Fruit fly (Drosophila melanogaster) whole organism, embryonic: Measurements from ENCODE around the gene CG17168.

Experiments
- Abd-B ChIP-seq: fragments of 200-800 bp; sonication (Bioruptor generic); optimal IDR thresholded peaks from 2 replicates; lab custom pipeline; 2018; ENCODE audit warnings: missing biosample characterization, mild to moderate bottlenecking, missing genetic modification characterization, moderate library complexity
- CG10366 ChIP-seq: fragments of 200-800 bp; sonication (Bioruptor generic); IDR thresholded peaks from 2 replicates; pipeline ENCODE4 v1.3.6; 2022; ENCODE audit warnings: missing biosample characterization, missing genetic modification characterization
- CG10543 ChIP-seq: fragments of 200-800 bp; sonication (Bioruptor generic); optimal IDR thresholded peaks from 3 replicates; lab custom pipeline; 2017; ENCODE audit warnings: missing biosample characterization, mild to moderate bottlenecking, missing genetic modification characterization, moderate library complexity
- CG10565 ChIP-seq: fragments of 200-800 bp; sonication (Bioruptor generic); optimal IDR thresholded peaks from 3 replicates; lab custom pipeline; 2016; ENCODE audit warnings: missing biosample characterization, mild to moderate bottlenecking, missing genetic modification characterization
- CG12942 ChIP-seq: fragments of 200-800 bp; sonication (Bioruptor generic); optimal IDR thresholded peaks from 3 replicates; lab custom pipeline; 2016; ENCODE audit warnings: missing biosample characterization, missing genetic modification characterization
- CG13123 ChIP-seq: fragments of 200-800 bp; sonication (Bioruptor generic); optimal IDR thresholded peaks from 2 replicates; lab custom pipeline; 2016; ENCODE audit warnings: missing biosample characterization, missing genetic modification characterization
- CG15601 ChIP-seq: fragments of 200-800 bp; sonication (Bioruptor generic); optimal IDR thresholded peaks from 3 replicates; lab custom pipeline; 2019; ENCODE audit warnings: missing biosample characterization, mild to moderate bottlenecking, missing genetic modification characterization, moderate library complexity
- CG17385 ChIP-seq: fragments of 200-800 bp; sonication (Bioruptor generic); optimal IDR thresholded peaks from 3 replicates; lab custom pipeline; 2018; ENCODE audit warnings: missing biosample characterization, mild to moderate bottlenecking, missing genetic modification characterization
- CG32767 ChIP-seq: fragments of 200-800 bp; sonication (Bioruptor generic); IDR thresholded peaks from 2 replicates; pipeline ENCODE4 v1.3.6; 2022; ENCODE audit warnings: missing biosample characterization, missing genetic modification characterization
- CG43689 ChIP-seq: fragments of 200-800 bp; sonication (Bioruptor generic); IDR thresholded peaks from 2 replicates; pipeline ENCODE4 v1.3.6; 2022; ENCODE audit warnings: missing biosample characterization, missing genetic modification characterization
- CG5245 ChIP-seq: fragments of 200-800 bp; sonication (Bioruptor generic); optimal IDR thresholded peaks from 3 replicates; lab custom pipeline; 2016; ENCODE audit warnings: missing biosample characterization, missing genetic modification characterization
- CG6813 ChIP-seq: fragments of 200-800 bp; sonication (Bioruptor generic); optimal IDR thresholded peaks from 2 replicates; lab custom pipeline; 2017; ENCODE audit warnings: missing biosample characterization, missing genetic modification characterization, mild to moderate bottlenecking, moderate library complexity, missing genetic modification reagents
- Doc2 ChIP-seq: fragments of 200-800 bp; sonication (Bioruptor generic); IDR thresholded peaks from 2 replicates; pipeline ENCODE4 v1.3.6; 2022; ENCODE audit warnings: missing biosample characterization, missing genetic modification characterization
- Hey ChIP-seq: fragments of 200-800 bp; sonication (Bioruptor generic); optimal IDR thresholded peaks from 3 replicates; lab custom pipeline; 2018; ENCODE audit warnings: missing biosample characterization, mild to moderate bottlenecking, missing genetic modification characterization
- Hr78 ChIP-seq, 2 experiments: fragments of 200-800 bp in 1 of 2; fragments of >200 bp in 1 of 2; sonication (Bioruptor generic) in 1 of 2; optimal IDR thresholded peaks; 2 replicates each; lab custom pipeline; 2017 to 2019; ENCODE audit warnings: missing biosample characterization in 2 of 2, missing genetic modification characterization in 2 of 2, mild to moderate bottlenecking in 1 of 2, moderate library complexity in 1 of 2
- Meics ChIP-seq: fragments of 200-800 bp; sonication (Bioruptor generic); optimal IDR thresholded peaks from 2 replicates; lab custom pipeline; 2017; ENCODE audit warnings: missing biosample characterization, mild to moderate bottlenecking, missing genetic modification characterization
- NC2α ChIP-seq: fragments of 200-800 bp; sonication (Bioruptor generic); optimal IDR thresholded peaks from 2 replicates; lab custom pipeline; 2016; ENCODE audit warnings: missing biosample characterization, missing genetic modification characterization
- NC2β ChIP-seq: fragments of 200-800 bp; sonication (Bioruptor generic); optimal IDR thresholded peaks from 2 replicates; lab custom pipeline; 2016; ENCODE audit warnings: missing biosample characterization, missing genetic modification characterization
- Rx ChIP-seq: fragments of 200-800 bp; sonication (Bioruptor generic); IDR thresholded peaks from 2 replicates; pipeline ENCODE4 v1.3.6; 2022; ENCODE audit warnings: missing biosample characterization, missing genetic modification characterization
- bowl ChIP-seq: fragments of 200-800 bp; sonication (Bioruptor generic); IDR thresholded peaks from 2 replicates; pipeline ENCODE4 v1.3.6; 2022; ENCODE audit warnings: missing biosample characterization, missing genetic modification characterization
- dm ChIP-seq: fragments of 200-800 bp; sonication (Bioruptor generic); optimal IDR thresholded peaks from 3 replicates; lab custom pipeline; 2016; ENCODE audit warnings: missing biosample characterization, missing genetic modification characterization
- eve ChIP-seq, 2 experiments: fragments of >200 bp; optimal IDR thresholded peaks; 2 replicates each; lab custom pipeline; 2017; ENCODE audit warnings: missing biosample characterization in 2 of 2, missing genetic modification characterization in 2 of 2
- grau ChIP-seq: fragments of 200-800 bp; optimal IDR thresholded peaks from 3 replicates; lab custom pipeline; 2019; ENCODE audit warnings: missing biosample characterization, mild to moderate bottlenecking, missing genetic modification characterization, moderate library complexity
- hb ChIP-seq: fragments of 200-800 bp; sonication (Bioruptor generic); IDR thresholded peaks from 3 replicates; pipeline ENCODE4 v1.3.6; 2022; ENCODE audit warnings: missing biosample characterization, missing genetic modification characterization; ENCODE audit not compliant: partially characterized antibody
- lov ChIP-seq, 2 experiments: fragments of 200-800 bp in 1 of 2; fragments of >200 bp in 1 of 2; sonication (Bioruptor generic) in 1 of 2; IDR thresholded peaks in 1 of 2; optimal IDR thresholded peaks in 1 of 2; 2 replicates in 1 of 2; 3 replicates in 1 of 2; pipeline versions ENCODE4 v1.3.6 to Lab custom; 2017 to 2022; ENCODE audit warnings: missing biosample characterization in 1 of 2, missing genetic modification characterization in 1 of 2
- pho ChIP-seq: fragments of 200-800 bp; sonication (Bioruptor generic); optimal IDR thresholded peaks from 2 replicates; lab custom pipeline; 2016; ENCODE audit warnings: missing biosample characterization, missing genetic modification characterization
- pros ChIP-seq: fragments of 200-800 bp; sonication (Bioruptor generic); optimal IDR thresholded peaks from 3 replicates; lab custom pipeline; 2019; ENCODE audit warnings: missing biosample characterization, mild to moderate bottlenecking, missing genetic modification characterization, moderate library complexity
- ro ChIP-seq: fragments of 200-800 bp; sonication (Bioruptor generic); IDR thresholded peaks from 2 replicates; pipeline ENCODE4 v1.3.6; 2022; ENCODE audit warnings: missing biosample characterization, missing genetic modification characterization
- seq ChIP-seq: fragments of 200-800 bp; sonication (Bioruptor generic); IDR thresholded peaks from 2 replicates; pipeline ENCODE4 v1.3.6; 2022; ENCODE audit warnings: missing biosample characterization, missing genetic modification characterization
- slbo ChIP-seq: fragments of 200-800 bp; sonication (Bioruptor generic); IDR thresholded peaks from 2 replicates; pipeline ENCODE4 v1.3.6; 2022; ENCODE audit warnings: missing biosample characterization, missing genetic modification characterization
- tap ChIP-seq: fragments of 200-800 bp; optimal IDR thresholded peaks from 3 replicates; lab custom pipeline; 2019; ENCODE audit warnings: missing biosample characterization, mild to moderate bottlenecking, missing genetic modification characterization, moderate library complexity
- tx ChIP-seq: fragments of 200-800 bp; sonication (Bioruptor generic); optimal IDR thresholded peaks from 2 replicates; lab custom pipeline; 2016; ENCODE audit warnings: missing biosample characterization, missing genetic modification characterization
- vnd ChIP-seq: fragments of 200-800 bp; sonication (Bioruptor generic); IDR thresholded peaks from 3 replicates; pipeline ENCODE4 v1.3.6; 2022; ENCODE audit warnings: missing biosample characterization, missing genetic modification characterization; ENCODE audit not compliant: partially characterized antibody

CG17168 gene

DNA sequence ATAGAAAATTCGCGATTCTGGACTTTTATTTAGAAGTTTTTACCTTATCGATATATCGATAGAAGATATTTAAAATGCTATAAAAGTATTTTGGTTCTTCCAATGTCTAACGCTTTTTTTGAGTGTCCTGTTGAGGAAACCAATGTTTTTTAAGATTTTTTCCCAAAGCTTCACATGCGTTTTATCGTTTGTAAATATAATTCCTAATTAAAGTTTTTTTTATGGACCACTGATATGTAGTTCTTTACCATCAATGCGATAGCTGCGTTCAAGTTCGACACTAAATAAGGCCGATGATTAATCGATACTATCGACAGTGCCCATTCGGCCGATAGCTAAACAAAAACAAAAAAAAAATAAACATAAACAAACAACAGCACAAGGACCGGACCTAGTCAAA is 23.2 kb downstream of the CG17168 start, which contains the start of gene ATbp (continued):
- no peak for TF ChIP-seq CG13123 (GFP tag; lab: Kevin White, UChicago)
- TF ChIP-seq NC2β (GFP tag; lab: Kevin White, UChicago) = no peak
- TF ChIP-seq CG32767 (GFP tag; lab: Robert Waterston, UW) = no peak
- no peak for TF ChIP-seq CG10565 (GFP tag; lab: Kevin White, UChicago)
- TF ChIP-seq pros (GFP tag; lab: Kevin White, UChicago) = no peak
- no peak for TF ChIP-seq CG43689
- no peak for TF ChIP-seq CG6813 (GFP tag; lab: Kevin White, UChicago)
- no peak for TF ChIP-seq CG12942 (GFP tag; lab: Kevin White, UChicago)
- TF ChIP-seq CG10543 = no peak
- TF ChIP-seq hb (GFP tag; lab: Robert Waterston, UW) = peak; percentile 96
- TF ChIP-seq CG10366 = no peak
- TF ChIP-seq Hey (tag; lab: Kevin White, UChicago) = no peak
- TF ChIP-seq bowl (GFP tag; lab: Robert Waterston, UW) = no peak
- TF ChIP-seq dm (GFP tag; lab: Kevin White, UChicago) = no peak
- TF ChIP-seq tx (GFP tag; lab: Kevin White, UChicago) = no peak
- TF ChIP-seq Meics (GFP tag; lab: Kevin White, UChicago) = no peak
- TF ChIP-seq vnd (GFP tag; lab: Robert Waterston, UW) = peak; percentile 97
- no peak for TF ChIP-seq CG5245
- TF ChIP-seq Doc2 (GFP tag; lab: Robert Waterston, UW) = no peak
- TF ChIP-seq Rx (GFP tag; lab: Robert Waterston, UW) = no peak
- no peak for TF ChIP-seq Hr78 (GFP tag; optimal IDR thresholded peaks at IDR 0.05; lab: Kevin White, UChicago)
- TF ChIP-seq CG17385 (GFP tag; lab: Kevin White, UChicago) = no peak
- no peak for TF ChIP-seq ro (GFP tag; lab: Robert Waterston, UW)
- no peak for TF ChIP-seq lov (optimal IDR thresholded peaks at IDR 0.05; lab: Kevin White, UChicago)
- TF ChIP-seq lov (GFP tag; IDR thresholded peaks at IDR 0.05; lab: Robert Waterston, UW) = no peak
- TF ChIP-seq tap (tag; lab: Kevin White, UChicago) = no peak
- no peak for TF ChIP-seq pho (GFP tag; lab: Kevin White, UChicago)
- TF ChIP-seq eve (GFP tag; optimal IDR thresholded peaks at IDR 0.05; lab: Kevin White, UChicago) = no peak
- TF ChIP-seq seq (GFP tag; lab: Robert Waterston, UW) = no peak
- TF ChIP-seq CG15601 = no peak
- no peak for TF ChIP-seq NC2α (GFP tag; lab: Kevin White, UChicago)
- no peak for TF ChIP-seq grau (tag; lab: Kevin White, UChicago)
- peak; percentile 36; the same call in 1 of the 2 replicates for TF ChIP-seq slbo (GFP tag; lab: Robert Waterston, UW)
- peak; percentile 77 for TF ChIP-seq Abd-B (GFP tag; lab: Kevin White, UChicago)
